Fruit fly (Drosophila melanogaster) whole organism, pupa: ENCODE results near the gene par-6.

ENCODE experiments used
- CG10348 ChIP-seq: fragments of 200-800 bp; sonication (Bioruptor generic); IDR thresholded peaks from 2 replicates; pipeline ENCODE4 v1.3.6; 2022; ENCODE audit warnings: missing biosample characterization, missing genetic modification characterization
- CG12605 ChIP-seq: fragments of 200-800 bp; sonication (Bioruptor generic); IDR thresholded peaks from 2 replicates; pipeline ENCODE4 v1.3.6; 2022; ENCODE audit warnings: missing biosample characterization, missing genetic modification characterization
- CG13204 ChIP-seq: fragments of 200-800 bp; sonication (Bioruptor generic); optimal IDR thresholded peaks from 2 replicates; lab custom pipeline; 2018; ENCODE audit warnings: missing biosample characterization, mild to moderate bottlenecking, missing genetic modification characterization, moderate library complexity
- CG14655 ChIP-seq: fragments of 200-800 bp; sonication (Bioruptor generic); optimal IDR thresholded peaks from 3 replicates; lab custom pipeline; 2017; ENCODE audit warnings: mild to moderate bottlenecking, missing biosample characterization, missing genetic modification reagents, missing genetic modification characterization
- CG15710 ChIP-seq: fragments of 200-800 bp; sonication (Bioruptor generic); optimal IDR thresholded peaks from 2 replicates; lab custom pipeline; 2018; ENCODE audit warnings: missing biosample characterization, mild to moderate bottlenecking, missing genetic modification characterization, moderate library complexity
- CG17806 ChIP-seq: fragments of 200-800 bp; sonication (Bioruptor generic); optimal IDR thresholded peaks from 2 replicates; lab custom pipeline; 2018; ENCODE audit warnings: missing biosample characterization, mild to moderate bottlenecking, missing genetic modification characterization, moderate library complexity
- CG32121 ChIP-seq: fragments of 200-800 bp; sonication (Bioruptor generic); IDR thresholded peaks from 2 replicates; pipeline ENCODE4 v1.3.6; 2022; ENCODE audit warnings: missing biosample characterization, missing genetic modification characterization
- CG34367 ChIP-seq: fragments of 200-800 bp; sonication (Bioruptor generic); optimal IDR thresholded peaks from 2 replicates; lab custom pipeline; 2018; ENCODE audit warnings: missing biosample characterization, mild to moderate bottlenecking, missing genetic modification characterization
- CG4496 ChIP-seq: fragments of 200-800 bp; sonication (Bioruptor generic); IDR thresholded peaks from 3 replicates; pipeline ENCODE4 v1.3.6; 2022; ENCODE audit warnings: missing biosample characterization, missing genetic modification characterization
- CG8159 ChIP-seq: fragments of 200-800 bp; sonication (Bioruptor generic); optimal IDR thresholded peaks from 3 replicates; lab custom pipeline; 2018; ENCODE audit warnings: missing biosample characterization, mild to moderate bottlenecking, missing genetic modification characterization, moderate library complexity
- CG8301 ChIP-seq: fragments of 200-800 bp; sonication (Bioruptor generic); optimal IDR thresholded peaks from 2 replicates; lab custom pipeline; 2018; ENCODE audit warnings: missing biosample characterization, mild to moderate bottlenecking, missing genetic modification characterization
- CG9948 ChIP-seq: fragments of 200-800 bp; sonication (Bioruptor generic); optimal IDR thresholded peaks from 2 replicates; lab custom pipeline; 2018; ENCODE audit warnings: missing biosample characterization, mild to moderate bottlenecking, missing genetic modification characterization, moderate library complexity
- D1 ChIP-seq: fragments of 200-800 bp; sonication (Bioruptor generic); optimal IDR thresholded peaks from 2 replicates; lab custom pipeline; 2018; ENCODE audit warnings: missing biosample characterization, mild to moderate bottlenecking, missing genetic modification characterization, moderate library complexity
- EcR ChIP-seq: fragments of 200-800 bp; sonication (Bioruptor generic); optimal IDR thresholded peaks from 3 replicates; lab custom pipeline; 2019; ENCODE audit warnings: missing biosample characterization, missing genetic modification characterization, mild to moderate bottlenecking, moderate library complexity, missing genetic modification reagents
- Ets98B ChIP-seq: fragments of 200-800 bp; sonication (Bioruptor generic); IDR thresholded peaks from 2 replicates; pipeline ENCODE4 v1.3.6; 2022; ENCODE audit warnings: missing biosample characterization, missing genetic modification characterization
- Pif1A ChIP-seq: fragments of 200-800 bp; sonication (Bioruptor generic); optimal IDR thresholded peaks from 3 replicates; lab custom pipeline; 2016; ENCODE audit warnings: missing biosample characterization, missing genetic modification characterization
- Pif1B ChIP-seq: fragments of 200-800 bp; sonication (Bioruptor generic); optimal IDR thresholded peaks from 3 replicates; lab custom pipeline; 2016; ENCODE audit warnings: missing biosample characterization, missing genetic modification characterization
- Snoo ChIP-seq: fragments of 200-800 bp; sonication (Bioruptor generic); optimal IDR thresholded peaks from 3 replicates; lab custom pipeline; 2017; ENCODE audit warnings: missing biosample characterization, mild to moderate bottlenecking, missing genetic modification characterization, inconsistent platforms
- fd96Ca ChIP-seq: fragments of 200-800 bp; sonication (Bioruptor generic); IDR thresholded peaks from 3 replicates; pipeline ENCODE4 v1.3.6; 2022; ENCODE audit warnings: missing biosample characterization, missing genetic modification characterization
- gl ChIP-seq: fragments of 200-800 bp; sonication (Bioruptor generic); optimal IDR thresholded peaks from 2 replicates; lab custom pipeline; 2018; ENCODE audit warnings: missing biosample characterization, mild to moderate bottlenecking, missing genetic modification characterization
- rn ChIP-seq: fragments of 200-800 bp; sonication (Bioruptor generic); IDR thresholded peaks from 2 replicates; pipeline ENCODE4 v1.3.6; 2022; ENCODE audit warnings: missing biosample characterization, missing genetic modification characterization

The par-6 gene

dm6 chrX:17713740-17714135 is 10.6 kb downstream of the par-6 start:
- TF ChIP-seq CG8159: no peak
- no peak for TF ChIP-seq D1 (tag; lab: Kevin White, UChicago)
- TF ChIP-seq CG14655 (GFP tag; lab: Kevin White, UChicago): peak; percentile 60
- no peak for TF ChIP-seq CG17806 (tag; lab: Kevin White, UChicago)
- 0 out of 2 replicates have a peak, but pooled peaks have one; percentile 20 for TF ChIP-seq rn (GFP tag; lab: Robert Waterston, UW)
- no peak for TF ChIP-seq gl (tag; lab: Kevin White, UChicago)
- TF ChIP-seq CG9948 (tag; lab: Kevin White, UChicago): peak; percentile 10
- TF ChIP-seq CG8301 (tag; lab: Kevin White, UChicago): peak; percentile 48
- TF ChIP-seq Pif1B (GFP tag; lab: Kevin White, UChicago): no peak
- peak; percentile 49 for TF ChIP-seq Pif1A (GFP tag; lab: Kevin White, UChicago)
- TF ChIP-seq fd96Ca (GFP tag; lab: Robert Waterston, UW): peak; percentile 88
- no peak for TF ChIP-seq CG34367 (tag; lab: Kevin White, UChicago)
- TF ChIP-seq Ets98B (GFP tag; lab: Robert Waterston, UW): peak; percentile 83
- TF ChIP-seq CG12605 (GFP tag; lab: Robert Waterston, UW): peak; percentile 78
- TF ChIP-seq CG10348 (GFP tag; lab: Robert Waterston, UW): peak; percentile 49; the same call in 1 of the 2 replicates
- no peak for TF ChIP-seq CG15710 (tag; lab: Kevin White, UChicago)
- TF ChIP-seq EcR (GFP tag; lab: Kevin White, UChicago): no peak
- no peak for TF ChIP-seq CG13204 (GFP tag; lab: Kevin White, UChicago)
- no peak for TF ChIP-seq Snoo (tag; lab: Kevin White, UChicago)
- peak; percentile 84 for TF ChIP-seq CG32121 (GFP tag; lab: Robert Waterston, UW)
- peak; percentile 92 for TF ChIP-seq CG4496 (GFP tag; lab: Robert Waterston, UW)

DNA sequence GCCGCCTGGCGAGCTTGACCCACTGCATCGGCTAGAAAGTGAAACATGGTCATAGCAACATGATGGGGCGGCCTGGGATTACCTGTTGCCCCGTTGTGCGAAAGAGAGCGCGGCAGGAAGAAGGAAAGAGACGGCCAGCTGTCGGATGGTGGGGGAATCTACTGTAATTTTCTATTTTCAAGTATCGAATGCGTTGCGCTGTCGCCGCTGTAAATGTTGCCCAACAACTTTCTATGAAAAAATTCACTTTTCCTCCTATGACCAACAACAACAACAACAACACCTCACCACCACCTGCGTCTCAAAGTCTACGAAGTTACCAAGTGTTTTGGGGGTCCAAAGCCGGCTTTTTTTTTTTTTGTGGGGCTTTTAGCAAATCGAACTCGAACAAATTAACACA is 11.8 kb downstream of the par-6 start:
- no peak for TF ChIP-seq fd96Ca (GFP tag; lab: Robert Waterston, UW)
- TF ChIP-seq CG32121 (GFP tag; lab: Robert Waterston, UW): no peak
- peak; percentile 22 for TF ChIP-seq CG8301 (tag; lab: Kevin White, UChicago)
- no peak for TF ChIP-seq CG12605 (GFP tag; lab: Robert Waterston, UW)
- TF ChIP-seq Pif1A (GFP tag; lab: Kevin White, UChicago): no peak
- no peak for TF ChIP-seq CG8159
- no peak for TF ChIP-seq Snoo (tag; lab: Kevin White, UChicago)
- no peak for TF ChIP-seq gl (tag; lab: Kevin White, UChicago)
- no peak; the same call in 1 of the 2 replicates for TF ChIP-seq Ets98B (GFP tag; lab: Robert Waterston, UW)
- TF ChIP-seq Pif1B (GFP tag; lab: Kevin White, UChicago): no peak
- TF ChIP-seq CG10348 (GFP tag; lab: Robert Waterston, UW): no peak
- no peak for TF ChIP-seq D1 (tag; lab: Kevin White, UChicago)
- no peak for TF ChIP-seq rn (GFP tag; lab: Robert Waterston, UW)
- peak; percentile 35 for TF ChIP-seq CG14655 (GFP tag; lab: Kevin White, UChicago)
- TF ChIP-seq, all 21 proteins: peak for 2

DNA sequence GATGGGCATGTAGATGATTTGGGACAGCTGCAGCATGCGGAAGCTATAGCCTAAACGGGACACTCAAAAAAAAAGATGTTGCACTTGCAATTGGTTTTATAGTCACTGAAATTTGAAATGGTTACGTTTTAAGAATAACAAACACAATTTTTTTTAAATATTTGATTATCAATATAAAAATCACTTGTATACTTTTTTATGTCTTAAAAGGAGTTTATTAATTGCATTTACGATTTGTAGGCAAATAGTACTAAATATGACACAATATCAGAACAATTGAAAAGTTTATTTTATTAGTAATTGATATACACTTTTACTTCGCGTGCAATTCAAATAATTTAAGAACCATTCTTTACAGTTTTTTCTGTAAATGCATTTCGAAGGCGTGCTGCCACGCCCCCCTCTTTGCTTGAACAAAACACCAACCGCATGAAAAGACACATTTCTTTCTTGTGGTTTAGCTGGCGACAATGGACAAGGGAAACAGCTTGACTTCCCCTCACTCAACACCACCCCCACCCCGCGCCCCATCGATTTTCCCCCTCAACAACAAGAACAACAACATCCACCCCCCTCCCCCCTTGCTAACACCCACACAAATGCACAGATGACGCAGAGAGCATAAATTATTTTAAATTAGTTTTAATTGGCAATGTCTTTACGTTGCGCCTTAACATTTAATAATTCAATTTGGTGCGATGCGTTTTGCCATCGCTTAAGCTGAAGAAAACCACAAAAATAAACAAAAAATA is 13.8 kb downstream of the par-6 start:
- no peak for TF ChIP-seq CG8301 (tag; lab: Kevin White, UChicago)
- peak; percentile 14 for TF ChIP-seq CG14655 (GFP tag; lab: Kevin White, UChicago)
- no peak for TF ChIP-seq CG10348 (GFP tag; lab: Robert Waterston, UW)
- TF ChIP-seq CG9948 (tag; lab: Kevin White, UChicago): no peak
- no peak for TF ChIP-seq Ets98B (GFP tag; lab: Robert Waterston, UW)
- TF ChIP-seq Snoo (tag; lab: Kevin White, UChicago): no peak

DNA sequence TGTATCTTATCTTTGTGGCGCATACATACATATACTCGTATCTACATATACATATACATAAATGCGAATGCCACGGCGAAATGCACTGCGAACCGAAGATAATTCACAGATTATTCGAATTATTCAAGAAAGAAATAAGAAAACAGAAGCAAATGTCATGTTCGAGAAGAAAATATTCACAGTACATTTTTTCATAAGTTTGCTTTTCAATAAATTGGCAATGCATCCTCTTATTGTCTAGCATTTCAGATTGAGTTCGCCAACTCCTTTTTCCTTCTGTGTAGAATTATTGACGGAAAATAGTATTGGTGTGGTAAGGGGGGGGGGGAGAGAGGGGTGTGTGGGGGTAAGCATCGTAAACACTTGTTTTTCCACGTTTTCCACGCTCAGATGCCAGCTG is 15.3 kb downstream of the par-6 start:
- TF ChIP-seq fd96Ca (GFP tag; lab: Robert Waterston, UW) (no peak), CG9948 (tag; lab: Kevin White, UChicago) (peak; percentile 6), CG32121 (GFP tag; lab: Robert Waterston, UW) (0 out of 2 replicates have a peak, but pooled peaks have one; percentile 32), rn (GFP tag; lab: Robert Waterston, UW) (no peak), CG14655 (GFP tag; lab: Kevin White, UChicago) (peak; percentile 25), CG15710 (tag; lab: Kevin White, UChicago) (no peak), EcR (GFP tag; lab: Kevin White, UChicago) (no peak), CG12605 (GFP tag; lab: Robert Waterston, UW) (no peak), CG8159 (no peak), CG10348 (GFP tag; lab: Robert Waterston, UW) (no peak), CG13204 (GFP tag; lab: Kevin White, UChicago) (no peak), CG4496 (GFP tag; lab: Robert Waterston, UW) (peak; percentile 59; the same call in 2 of the 3 replicates), D1 (tag; lab: Kevin White, UChicago) (no peak), Pif1A (GFP tag; lab: Kevin White, UChicago) (no peak), CG34367 (tag; lab: Kevin White, UChicago) (no peak), CG8301 (tag; lab: Kevin White, UChicago) (peak; percentile 24), gl (tag; lab: Kevin White, UChicago) (no peak), Snoo (tag; lab: Kevin White, UChicago) (no peak), Ets98B (GFP tag; lab: Robert Waterston, UW) (peak; percentile 44), CG17806 (tag; lab: Kevin White, UChicago) (no peak), Pif1B (GFP tag; lab: Kevin White, UChicago) (no peak)
